Worm (Caenorhabditis elegans) whole organism, L1 larva: ENCODE results near the gene nhr-45.

Experiments used
- C04F5.9 ChIP-seq: sonication (generic microtip); optimal IDR thresholded peaks from 2 replicates; lab custom pipeline; 2016; ENCODE audit warnings: missing genetic modification characterization, missing compliant biosample characterization
- C16A3.4 ChIP-seq: fragments of 150-350 bp; optimal IDR thresholded peaks from 2 replicates; lab custom pipeline; 2014; ENCODE audit warnings: missing biosample characterization, missing genetic modification characterization
- C34B4.2 ChIP-seq: sonication (generic microtip); optimal IDR thresholded peaks from 2 replicates; lab custom pipeline; 2017; ENCODE audit warnings: mild to moderate bottlenecking, missing genetic modification characterization, missing compliant biosample characterization
- F16B12.6 ChIP-seq: fragments of 150-350 bp; optimal IDR thresholded peaks from 2 replicates; lab custom pipeline; 2014; ENCODE audit warnings: missing biosample characterization, missing genetic modification characterization
- blmp-1 ChIP-seq: fragments of 150-350 bp; optimal IDR thresholded peaks from 2 replicates; lab custom pipeline; 2014; ENCODE audit warnings: missing biosample characterization, missing genetic modification characterization
- ceh-8 ChIP-seq: fragments of 200-800 bp; sonication (Bioruptor generic); optimal IDR thresholded peaks from 2 replicates; lab custom pipeline; 2018; ENCODE audit warnings: mild to moderate bottlenecking, missing genetic modification characterization, moderate library complexity, missing compliant biosample characterization
- efl-1 ChIP-seq, 4 experiments: fragments of 150-350 bp; optimal IDR thresholded peaks in 3 of 4; peaks in 1 of 4; 1 replicate in 1 of 4; 2 replicates in 3 of 4; lab custom pipeline; 2014; ENCODE audit warnings: missing biosample characterization in 2 of 4, missing genetic modification characterization in 2 of 4, missing genetic modification reagents in 2 of 4
- elt-2 ChIP-seq: sonication (generic microtip); optimal IDR thresholded peaks from 2 replicates; lab custom pipeline; 2016; ENCODE audit warnings: missing genetic modification characterization, mild to moderate bottlenecking, inconsistent platforms, missing compliant biosample characterization, missing genetic modification reagents
- elt-3 ChIP-seq, 6 experiments: fragments of 150-350 bp in 1 of 6; sonication (generic microtip); optimal IDR thresholded peaks; 2 replicates each; lab custom pipeline; 2017 to 2018; ENCODE audit warnings: missing biosample characterization in 6 of 6, missing genetic modification characterization in 6 of 6, inconsistent platforms in 1 of 6
- ets-5 ChIP-seq: fragments of 200-800 bp; sonication (Bioruptor generic); IDR thresholded peaks from 2 replicates; pipeline ENCODE4 v1.3.6; 2022; ENCODE audit warnings: missing genetic modification characterization, missing compliant biosample characterization
- fkh-10 ChIP-seq: sonication (generic microtip); optimal IDR thresholded peaks from 2 replicates; lab custom pipeline; 2017; ENCODE audit warnings: missing biosample characterization, missing genetic modification reagents, missing genetic modification characterization
- fkh-4 ChIP-seq: sonication (generic microtip); optimal IDR thresholded peaks from 2 replicates; lab custom pipeline; 2016; ENCODE audit warnings: missing compliant biosample characterization, missing genetic modification characterization, borderline replicate concordance
- fkh-8 ChIP-seq: sonication (generic microtip); optimal IDR thresholded peaks from 2 replicates; lab custom pipeline; 2016; ENCODE audit warnings: mild to moderate bottlenecking, missing genetic modification characterization, missing compliant biosample characterization
- grh-1 ChIP-seq: fragments of 200-800 bp; sonication (Bioruptor generic); IDR thresholded peaks from 2 replicates; pipeline ENCODE4 v1.3.6; 2022; ENCODE audit warnings: missing genetic modification reagents, missing genetic modification characterization, missing compliant biosample characterization
- hpl-2 ChIP-seq: fragments of 150-350 bp; optimal IDR thresholded peaks from 2 replicates; lab custom pipeline; 2014; ENCODE audit warnings: missing biosample characterization, missing genetic modification reagents, missing genetic modification characterization
- irx-1 ChIP-seq: sonication (generic microtip); optimal IDR thresholded peaks from 2 replicates; lab custom pipeline; 2016; ENCODE audit warnings: missing genetic modification characterization, missing compliant biosample characterization
- lin-14 ChIP-seq: fragments of 200-800 bp; sonication (Bioruptor generic); optimal IDR thresholded peaks from 2 replicates; lab custom pipeline; 2018; ENCODE audit warnings: mild to moderate bottlenecking, missing genetic modification characterization, moderate library complexity, missing compliant biosample characterization
- lin-35 ChIP-seq, 2 experiments: fragments of 150-350 bp; optimal IDR thresholded peaks; 2 replicates each; lab custom pipeline; 2014; ENCODE audit warnings: missing biosample characterization in 2 of 2, missing genetic modification characterization in 2 of 2, missing genetic modification reagents in 2 of 2
- lsy-2 ChIP-seq, 2 experiments: fragments of 150-350 bp; optimal IDR thresholded peaks; 2 replicates each; lab custom pipeline; 2014; ENCODE audit warnings: missing biosample characterization in 2 of 2, missing genetic modification characterization in 2 of 2
- mef-2 ChIP-seq: fragments of 150-350 bp; optimal IDR thresholded peaks from 2 replicates; lab custom pipeline; 2014; ENCODE audit warnings: missing biosample characterization, missing genetic modification characterization
- nhr-11 ChIP-seq: fragments of 150-350 bp; optimal IDR thresholded peaks from 2 replicates; lab custom pipeline; 2014; ENCODE audit warnings: missing biosample characterization, missing genetic modification characterization
- nhr-12 ChIP-seq: sonication (generic microtip); optimal IDR thresholded peaks from 2 replicates; lab custom pipeline; 2017; ENCODE audit warnings: missing biosample characterization, missing genetic modification characterization
- nhr-20 ChIP-seq: sonication (generic microtip); optimal IDR thresholded peaks from 2 replicates; lab custom pipeline; 2016; ENCODE audit warnings: mild to moderate bottlenecking, missing genetic modification characterization, missing compliant biosample characterization
- nhr-71 ChIP-seq: sonication (generic microtip); optimal IDR thresholded peaks from 2 replicates; lab custom pipeline; 2016; ENCODE audit warnings: mild to moderate bottlenecking, missing genetic modification characterization, moderate library complexity, missing compliant biosample characterization
- nhr-85 ChIP-seq: sonication (generic microtip); peaks from one replicate; lab custom pipeline; 2016; ENCODE audit warnings: missing genetic modification characterization, inconsistent platforms, missing compliant biosample characterization
- skn-1 ChIP-seq: fragments of 150-350 bp; optimal IDR thresholded peaks from 2 replicates; lab custom pipeline; 2014; ENCODE audit warnings: missing biosample characterization, missing genetic modification characterization
- snpc-4 ChIP-seq: fragments of 150-350 bp; optimal IDR thresholded peaks from 2 replicates; lab custom pipeline; 2014; ENCODE audit warnings: missing biosample characterization, missing genetic modification characterization
- snu-23 ChIP-seq: sonication (generic microtip); optimal IDR thresholded peaks from 2 replicates; lab custom pipeline; 2016; ENCODE audit warnings: missing genetic modification characterization, missing compliant biosample characterization
- sox-4 ChIP-seq: sonication (generic microtip); optimal IDR thresholded peaks from 2 replicates; lab custom pipeline; 2016; ENCODE audit warnings: missing genetic modification characterization, missing compliant biosample characterization
- tbx-2 ChIP-seq: sonication (generic microtip); optimal IDR thresholded peaks from 2 replicates; lab custom pipeline; 2016; ENCODE audit warnings: missing genetic modification characterization, missing compliant biosample characterization
- tlp-1 ChIP-seq: fragments of 150-350 bp; optimal IDR thresholded peaks from 2 replicates; lab custom pipeline; 2014; ENCODE audit warnings: missing biosample characterization, missing genetic modification characterization
- unc-86 ChIP-seq: sonication (generic microtip); optimal IDR thresholded peaks from 2 replicates; lab custom pipeline; 2016; ENCODE audit warnings: missing genetic modification characterization, missing compliant biosample characterization
- vab-15 ChIP-seq: sonication (generic microtip); optimal IDR thresholded peaks from 2 replicates; lab custom pipeline; 2017; ENCODE audit warnings: missing genotype, mild to moderate bottlenecking, missing genetic modification characterization, missing compliant biosample characterization
- zag-1 ChIP-seq: fragments of 150-350 bp; optimal IDR thresholded peaks from 2 replicates; lab custom pipeline; 2014; ENCODE audit warnings: missing biosample characterization, missing genetic modification characterization
- ztf-11 ChIP-seq, 2 experiments: sonication (generic microtip); optimal IDR thresholded peaks; 2 replicates each; lab custom pipeline; 2016 to 2017; ENCODE audit warnings: missing genetic modification characterization in 2 of 2, missing biosample characterization in 1 of 2, missing compliant biosample characterization in 1 of 2
- ztf-4 ChIP-seq: fragments of 150-350 bp; optimal IDR thresholded peaks from 2 replicates; lab custom pipeline; 2014; ENCODE audit warnings: missing biosample characterization, missing genetic modification characterization

Gene nhr-45

DNA sequence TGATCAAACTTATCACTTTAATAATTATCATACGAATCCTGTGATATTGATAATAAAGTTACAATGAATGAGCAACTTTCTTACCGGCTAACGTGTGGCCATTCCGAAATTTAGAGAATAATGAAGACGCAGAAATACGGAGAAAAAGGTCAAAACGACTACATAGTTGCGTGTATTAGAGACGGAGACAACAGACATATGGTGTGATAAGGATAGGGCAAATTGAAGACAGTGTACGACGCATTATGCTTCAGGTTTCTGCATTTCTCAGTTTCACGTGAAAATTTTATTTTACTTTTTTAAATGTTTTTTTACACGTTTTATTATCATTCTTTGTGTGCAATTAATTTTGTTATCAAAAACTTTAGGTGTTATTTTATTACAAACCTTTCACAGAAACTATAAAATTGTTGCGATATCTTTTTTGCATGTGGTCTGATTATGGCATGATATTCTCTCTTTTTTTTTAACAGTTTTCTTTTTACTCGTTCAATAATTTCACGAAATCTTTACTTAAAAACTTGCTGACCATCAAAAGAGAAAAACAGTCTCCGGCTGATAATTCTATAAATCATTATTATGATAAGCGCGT is 13.1 kb upstream of the nhr-45 start, which contains the start of gene tmem-135:
Gene tmem-135, plus strand, starts transcription at position 542 of the 592 bp plus-strand sequence.
- no peak for TF ChIP-seq grh-1 (GFP tag; lab: Robert Waterston, UW)
- peak; percentile 8 for TF ChIP-seq nhr-20 (tag; lab: Kevin White, UChicago)
- no peak for TF ChIP-seq ztf-4 (tag; lab: Kevin White, UChicago)
- peak; percentile 49 for TF ChIP-seq elt-2 (tag; lab: Kevin White, UChicago)
- peak in 1 of 6 experiments; percentile 36 for TF ChIP-seq elt-3 (tag; optimal IDR thresholded peaks at IDR 0.05; lab: Kevin White, UChicago)
- peak in 1 of 2 experiments; percentile 34 for TF ChIP-seq lin-35 (GFP tag; optimal IDR thresholded peaks at IDR 0.05; lab: Kevin White, UChicago)
- peak; percentile 3 for TF ChIP-seq lin-14 (GFP tag; lab: Kevin White, UChicago)
- TF ChIP-seq, all 84 proteins: peak for 5

DNA sequence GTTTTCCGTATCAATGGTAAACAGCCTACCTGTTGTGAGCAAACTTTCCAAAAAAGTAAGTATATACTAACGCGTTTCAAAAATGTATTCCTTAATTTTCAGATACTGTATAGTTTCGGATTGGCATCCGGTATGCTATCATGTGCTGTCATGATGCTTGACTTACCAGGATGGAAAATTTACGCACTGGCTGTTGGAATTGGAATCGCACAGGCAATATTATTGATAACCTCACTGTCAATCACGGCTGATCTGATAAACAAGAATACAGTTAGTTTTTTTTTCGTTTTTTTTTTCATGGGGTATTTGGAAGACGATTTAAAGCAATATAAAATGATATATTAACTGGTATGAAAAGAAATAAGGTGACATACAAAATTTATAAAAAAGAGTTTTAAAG is 11.7 kb upstream of the nhr-45 start:
- TF ChIP-seq fkh-10 (GFP tag; lab: Kevin White, UChicago): no peak

DNA sequence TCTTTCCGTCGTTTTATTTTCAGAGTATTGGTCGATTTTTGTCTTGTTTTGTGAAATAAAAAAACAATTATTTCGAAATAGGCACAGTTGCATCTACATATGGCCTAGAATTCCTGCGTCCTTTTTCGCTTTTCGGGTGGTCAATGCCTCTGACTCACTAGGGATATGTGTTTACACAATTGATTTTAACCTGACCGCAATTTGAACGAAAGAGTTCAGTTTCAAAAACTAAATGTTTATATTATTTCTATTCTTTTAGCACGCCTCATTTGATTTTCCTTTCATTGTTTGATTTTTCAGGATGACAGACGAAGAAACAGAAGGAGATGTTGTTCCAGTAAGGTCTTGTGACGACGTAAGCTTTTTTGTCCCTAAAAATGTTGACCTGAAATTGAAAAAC is 7.7 kb upstream of the nhr-45 start, which contains the start of gene mfsd-12:
Gene mfsd-12, plus strand, starts transcription at position 301 of the 400 bp plus-strand sequence.
- peak; percentile 2 for TF ChIP-seq blmp-1 (tag; lab: Kevin White, UChicago)
- TF ChIP-seq skn-1 (tag; lab: Kevin White, UChicago): peak; percentile 22
- no peak for TF ChIP-seq efl-1 (optimal IDR thresholded peaks at IDR 0.05; lab: Kevin White, UChicago)
- peak in 1 of 2 experiments; percentile 42 for TF ChIP-seq efl-1 (GFP tag; optimal IDR thresholded peaks at IDR 0.05 in 1 of 2; lab: Kevin White, UChicago)
- no peak for TF ChIP-seq lsy-2 (tag; optimal IDR thresholded peaks at IDR 0.05; lab: Kevin White, UChicago)
- TF ChIP-seq, all 84 proteins: peak for 3

DNA sequence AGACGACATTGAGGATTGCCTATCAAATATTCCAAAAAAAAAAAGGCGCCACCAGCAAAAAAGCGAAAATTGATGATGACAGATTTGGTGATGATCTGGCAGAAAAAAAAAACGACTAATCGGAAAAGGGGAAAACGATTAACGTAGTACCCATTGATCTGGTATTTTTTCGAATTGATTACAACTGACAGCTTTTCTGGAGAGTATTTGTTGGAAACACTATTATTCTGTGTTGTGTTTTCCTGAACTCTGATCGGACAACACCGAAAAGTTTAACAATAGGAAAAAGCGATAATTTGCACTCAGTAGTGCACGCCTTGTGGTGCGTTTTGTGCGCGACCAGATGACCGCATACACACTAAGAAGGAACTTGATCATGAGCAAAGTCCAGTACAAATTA is 4.5 kb upstream of the nhr-45 start:
- peak; percentile 45 for TF ChIP-seq blmp-1 (tag; lab: Kevin White, UChicago)
- TF ChIP-seq efl-1 (optimal IDR thresholded peaks at IDR 0.05; lab: Kevin White, UChicago): no peak
- peak in 1 of 2 experiments; percentile 73 for TF ChIP-seq efl-1 (GFP tag; optimal IDR thresholded peaks at IDR 0.05 in 1 of 2; lab: Kevin White, UChicago)
- TF ChIP-seq skn-1 (tag; lab: Kevin White, UChicago): no peak
- TF ChIP-seq ztf-11 (tag; optimal IDR thresholded peaks at IDR 0.05; lab: Kevin White, UChicago): no peak
- TF ChIP-seq fkh-8 (tag; lab: Kevin White, UChicago): peak; percentile 13

ce11 chrX:4662964-4663684 is 3.0 kb upstream of the nhr-45 start:
- TF ChIP-seq C34B4.2 (tag; lab: Kevin White, UChicago) (no peak), nhr-12 (tag; lab: Kevin White, UChicago) (no peak), elt-3 (tag; optimal IDR thresholded peaks at IDR 0.05; lab: Kevin White, UChicago) (peak in 5 of 6 experiments; percentile 55 to 81 (median 61)), lin-14 (GFP tag; lab: Kevin White, UChicago) (peak; percentile 6), nhr-85 (tag; lab: Kevin White, UChicago) (peak; percentile 77), nhr-71 (tag; lab: Kevin White, UChicago) (peak; percentile 10), nhr-20 (tag; lab: Kevin White, UChicago) (peak; percentile 25), efl-1 (optimal IDR thresholded peaks at IDR 0.05; lab: Kevin White, UChicago) (peak in 1 of 2 experiments; percentile 10), efl-1 (GFP tag; optimal IDR thresholded peaks at IDR 0.05 in 1 of 2; lab: Kevin White, UChicago) (peak in 1 of 2 experiments; percentile 55), blmp-1 (tag; lab: Kevin White, UChicago) (peak; percentile 7), unc-86 (tag; lab: Kevin White, UChicago) (no peak), mef-2 (tag; lab: Kevin White, UChicago) (no peak)

- TF ChIP-seq zag-1 (tag; lab: Kevin White, UChicago) (no peak), fkh-8 (tag; lab: Kevin White, UChicago) (no peak), C04F5.9 (tag; lab: Kevin White, UChicago) (no peak), snu-23 (GFP tag; lab: Kevin White, UChicago) (peak; percentile 77), F16B12.6 (tag; lab: Kevin White, UChicago) (no peak), sox-4 (tag; lab: Kevin White, UChicago) (no peak), elt-3 (tag; optimal IDR thresholded peaks at IDR 0.05; lab: Kevin White, UChicago) (peak in 3 of 6 experiments; percentile 32 to 50 (median 39)), hpl-2 (no peak), ets-5 (GFP tag; lab: Robert Waterston, UW) (no peak), snpc-4 (tag; lab: Kevin White, UChicago) (no peak), C16A3.4 (peak; percentile 56), elt-2 (tag; lab: Kevin White, UChicago) (peak; percentile 77), vab-15 (tag; lab: Kevin White, UChicago) (no peak), irx-1 (tag; lab: Kevin White, UChicago) (no peak), tlp-1 (tag; lab: Kevin White, UChicago) (no peak), ztf-11 (tag; optimal IDR thresholded peaks at IDR 0.05; lab: Kevin White, UChicago) (no peak), ceh-8 (GFP tag; lab: Kevin White, UChicago) (no peak), fkh-4 (no peak), nhr-11 (tag; lab: Kevin White, UChicago) (no peak), tbx-2 (tag; lab: Kevin White, UChicago) (peak; percentile 61)
These were observed 2.2 kb upstream of the nhr-45 start for ce11 chrX:4662293-4662825.
